Fruit fly (Drosophila melanogaster): ENCODE results near the gene Mec2.

Mec2 gene

DNA sequence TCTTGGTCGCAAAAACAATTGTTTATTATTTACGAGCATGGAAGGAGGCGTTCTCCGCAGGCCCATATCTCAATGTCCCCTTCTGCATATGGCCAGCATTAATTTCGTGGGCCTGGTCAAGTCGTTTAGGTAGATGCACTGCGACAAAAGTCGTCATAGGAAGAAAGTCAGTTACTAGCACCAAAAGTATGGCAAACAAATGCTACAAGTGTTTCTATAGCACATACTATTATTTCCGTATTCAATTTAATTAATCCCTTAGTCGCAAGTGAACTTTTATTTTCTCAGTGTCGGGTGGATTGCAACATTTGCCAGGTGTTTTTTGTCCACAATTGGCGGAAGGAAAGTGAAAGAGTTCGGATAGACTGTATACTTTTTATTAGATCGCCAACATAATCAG lies 14.9 kb upstream of the Mec2 start (continued):
- no peak for TF ChIP-seq fkh (GFP tag; optimal IDR thresholded peaks at IDR 0.05)
- TF ChIP-seq spab (GFP tag; optimal IDR thresholded peaks at IDR 0.05), result peak; percentile 49
- no peak for TF ChIP-seq dac (GFP tag; optimal IDR thresholded peaks at IDR 0.05)
- no peak for TF ChIP-seq Eip93F (GFP tag; optimal IDR thresholded peaks at IDR 0.05)
- TF ChIP-seq CG31627 (GFP tag; optimal IDR thresholded peaks at IDR 0.05), result peak; percentile 34
- TF ChIP-seq Gug (GFP tag; IDR thresholded peaks at IDR 0.05), result peak; percentile 35; the same call in 1 of the 2 replicates
- TF ChIP-seq CG6792 (GFP tag; optimal IDR thresholded peaks at IDR 0.05), result peak; percentile 20
- TF ChIP-seq OdsH (GFP tag; optimal IDR thresholded peaks at IDR 0.05), result peak; percentile 48

DNA sequence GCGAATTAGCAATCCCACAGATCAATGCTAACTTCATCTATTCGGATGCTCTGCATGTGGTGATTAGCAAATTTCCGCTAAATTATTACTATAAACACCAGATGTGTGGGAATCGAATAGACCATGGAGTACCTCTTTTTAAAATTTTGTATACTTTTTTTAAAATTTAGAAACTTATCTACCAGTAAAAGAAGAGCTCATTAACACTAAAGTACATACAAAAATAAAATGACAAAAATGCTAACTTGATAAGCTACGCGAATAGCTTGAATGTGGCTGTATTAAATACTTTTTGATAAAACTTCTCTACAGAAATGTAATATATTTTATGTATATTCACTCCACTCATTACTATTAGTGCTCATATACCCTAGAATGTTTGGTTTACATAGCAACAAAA lies 13.7 kb upstream of the Mec2 start:
- no peak for TF ChIP-seq Sox102F (GFP tag; optimal IDR thresholded peaks at IDR 0.05)
- no peak for TF ChIP-seq CG9139 (GFP tag; optimal IDR thresholded peaks at IDR 0.05)
- peak; percentile 36 for TF ChIP-seq Eip78C (GFP tag)
- TF ChIP-seq CG6854 (GFP tag; optimal IDR thresholded peaks at IDR 0.05), result no peak
- peak; percentile 13 for TF ChIP-seq svp (GFP tag)
- no peak for TF ChIP-seq Smox (GFP tag; optimal IDR thresholded peaks at IDR 0.05)

- TF ChIP-seq ss (GFP tag; optimal IDR thresholded peaks at IDR 0.05) (peak in 1 of 2 experiments; percentile 9), Eip78C (GFP tag) (peak; percentile 33), pdm3 (GFP tag; optimal IDR thresholded peaks at IDR 0.05) (no peak), CG6854 (GFP tag; optimal IDR thresholded peaks at IDR 0.05) (peak; percentile 7), Blimp-1 (GFP tag; optimal IDR thresholded peaks at IDR 0.05) (no peak)
Measured at dm6 chrX:19174850-19175571, 12.8 kb upstream of the Mec2 start, which contains the start of gene CG33939. CG33939 (minus strand) TSS chrX:19174900.

DNA sequence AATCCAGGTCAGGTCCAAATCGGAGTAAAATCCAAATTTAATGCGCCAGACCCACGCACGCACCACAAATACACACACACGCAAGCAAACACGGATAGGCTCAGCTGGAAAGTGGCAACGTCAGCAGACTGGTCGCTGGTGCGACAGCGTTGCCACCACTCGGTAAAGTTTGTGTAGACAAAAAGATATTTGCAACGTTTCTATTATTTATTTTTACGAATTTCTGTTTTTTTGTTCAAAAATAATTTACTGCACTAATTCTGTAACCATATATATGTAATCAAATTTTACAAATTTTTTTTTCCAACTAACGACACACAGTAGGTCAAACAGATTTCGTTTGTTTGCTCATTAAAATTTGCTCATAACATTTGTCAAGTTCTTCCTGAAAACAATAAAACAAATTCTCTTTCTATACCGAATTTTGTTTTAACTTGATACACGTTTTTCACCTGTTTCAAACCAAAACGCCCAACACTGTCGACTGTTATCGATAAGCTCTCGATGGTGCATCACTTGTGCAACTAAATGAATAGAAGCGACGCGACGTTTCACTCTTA lies 8.1 kb upstream of the Mec2 start, which contains the start of the genes CG7556 and CG7453:
Gene CG7556, minus strand, starts transcription at position 135 of the 560 bp plus-strand sequence.
Gene CG7453, plus strand, starts transcription at position 478 of the 560 bp plus-strand sequence.
- TF ChIP-seq Ets21C (GFP tag; optimal IDR thresholded peaks at IDR 0.05) (peak; percentile 76), CG6792 (GFP tag; optimal IDR thresholded peaks at IDR 0.05) (peak; percentile 68), CG1621 (tag; optimal IDR thresholded peaks at IDR 0.05) (peak; percentile 24), lz (GFP tag; optimal IDR thresholded peaks at IDR 0.05) (peak; percentile 85), CG6163 (GFP tag; IDR thresholded peaks at IDR 0.05) (peak; percentile 57; the same call in 2 of the 3 replicates), Eip93F (GFP tag; optimal IDR thresholded peaks at IDR 0.05) (peak; percentile 40), Hr38 (GFP tag; optimal IDR thresholded peaks at IDR 0.05) (no peak), OdsH (GFP tag; optimal IDR thresholded peaks at IDR 0.05) (peak; percentile 78), CG11294 (GFP tag; IDR thresholded peaks at IDR 0.05) (peak; percentile 24; the same call in 1 of the 2 replicates), CG6854 (GFP tag; optimal IDR thresholded peaks at IDR 0.05) (no peak), Sox102F (GFP tag; optimal IDR thresholded peaks at IDR 0.05) (peak; percentile 61), CG31627 (GFP tag; optimal IDR thresholded peaks at IDR 0.05) (peak; percentile 82), fd59A (GFP tag; optimal IDR thresholded peaks at IDR 0.05) (peak; percentile 62), CG10631 (GFP tag; optimal IDR thresholded peaks at IDR 0.05) (peak; percentile 81), achi (GFP tag; optimal IDR thresholded peaks at IDR 0.05) (peak; percentile 79), Met (GFP tag; optimal IDR thresholded peaks at IDR 0.05) (peak; percentile 84), CG15336 (GFP tag; IDR thresholded peaks at IDR 0.05) (peak; percentile 47; the same call in 1 of the 2 replicates), Sox14 (GFP tag; optimal IDR thresholded peaks at IDR 0.05) (peak; percentile 80), Blimp-1 (GFP tag; optimal IDR thresholded peaks at IDR 0.05) (peak; percentile 8), CG3032 (tag; optimal IDR thresholded peaks at IDR 0.05) (peak; percentile 66), CG10669 (GFP tag; optimal IDR thresholded peaks at IDR 0.05) (peak; percentile 61), Gug (GFP tag; IDR thresholded peaks at IDR 0.05) (peak; percentile 56; the same call in 1 of the 2 replicates), Hr4 (GFP tag; optimal IDR thresholded peaks at IDR 0.05) (peak; percentile 80), CG32006 (GFP tag; optimal IDR thresholded peaks at IDR 0.05) (peak; percentile 80), CG11902 (GFP tag; optimal IDR thresholded peaks at IDR 0.05) (peak; percentile 54), Hr39 (GFP tag; optimal IDR thresholded peaks at IDR 0.05) (peak; percentile 85), fd85E (GFP tag; optimal IDR thresholded peaks at IDR 0.05) (no peak), dsx (GFP tag; optimal IDR thresholded peaks at IDR 0.05; ENCODE audit: poor library complexity, severe bottlenecking) (peak; percentile 45), acj6 (GFP tag; optimal IDR thresholded peaks at IDR 0.05) (peak; percentile 80), CG8632 (GFP tag; optimal IDR thresholded peaks at IDR 0.05) (peak; percentile 64), cyc (GFP tag; optimal IDR thresholded peaks at IDR 0.05) (peak; percentile 76), eg (GFP tag; IDR thresholded peaks at IDR 0.05) (no peak; the same call in 2 of the 3 replicates), net (GFP tag; optimal IDR thresholded peaks at IDR 0.05) (peak; percentile 65), pdm3 (GFP tag; optimal IDR thresholded peaks at IDR 0.05) (peak; percentile 85), CG8319 (GFP tag; optimal IDR thresholded peaks at IDR 0.05) (peak; percentile 54)
